Worm (Caenorhabditis elegans) whole organism, L2 larva: ENCODE results near the gene grl-9.

Source experiments
- F13H6.1 ChIP-seq: sonication (generic microtip); optimal IDR thresholded peaks from 2 replicates; lab custom pipeline; 2016; ENCODE audit warnings: missing genetic modification characterization, missing compliant biosample characterization
- R02D3.7 ChIP-seq: fragments of 150-350 bp; optimal IDR thresholded peaks from 2 replicates; lab custom pipeline; 2014; ENCODE audit warnings: missing biosample characterization, missing genetic modification characterization
- Y55F3AM.14 ChIP-seq: fragments of 200-800 bp; sonication (Bioruptor generic); optimal IDR thresholded peaks from 2 replicates; lab custom pipeline; 2018; ENCODE audit warnings: mild to moderate bottlenecking, missing genetic modification characterization, missing compliant biosample characterization
- ZK546.5 ChIP-seq: sonication (generic microtip); optimal IDR thresholded peaks from 2 replicates; lab custom pipeline; 2017; ENCODE audit warnings: missing biosample characterization, missing genetic modification characterization
- alr-1 ChIP-seq: fragments of 150-350 bp; optimal IDR thresholded peaks from 2 replicates; lab custom pipeline; 2014; ENCODE audit warnings: missing biosample characterization, missing genetic modification characterization
- ama-1 ChIP-seq: fragments of 150-350 bp; optimal IDR thresholded peaks from 2 replicates; lab custom pipeline; 2018; ENCODE audit warnings: inconsistent platforms
- ceh-82 ChIP-seq: fragments of 150-350 bp; optimal IDR thresholded peaks from 2 replicates; lab custom pipeline; 2014; ENCODE audit warnings: missing biosample characterization, missing genetic modification characterization
- crh-2 ChIP-seq: sonication (generic microtip); optimal IDR thresholded peaks from 2 replicates; lab custom pipeline; 2017; ENCODE audit warnings: missing biosample characterization, missing genetic modification characterization
- dmd-4 ChIP-seq: sonication (generic microtip); optimal IDR thresholded peaks from 2 replicates; lab custom pipeline; 2017; ENCODE audit warnings: missing biosample characterization, missing genetic modification characterization
- egl-27 ChIP-seq: sonication (generic microtip); optimal IDR thresholded peaks from 3 replicates; lab custom pipeline; 2017; ENCODE audit warnings: missing biosample characterization, missing genetic modification reagents, missing genetic modification characterization
- elt-3 ChIP-seq: sonication (generic microtip); optimal IDR thresholded peaks from 2 replicates; lab custom pipeline; 2017; ENCODE audit warnings: missing biosample characterization, missing genetic modification characterization
- fos-1 ChIP-seq: fragments of 150-350 bp; optimal IDR thresholded peaks from 2 replicates; lab custom pipeline; 2014; ENCODE audit warnings: missing biosample characterization, missing genetic modification characterization
- gmeb-1 ChIP-seq: fragments of 150-350 bp; optimal IDR thresholded peaks from 2 replicates; lab custom pipeline; 2014; ENCODE audit warnings: missing biosample characterization, missing genetic modification characterization
- lin-11 ChIP-seq: fragments of 150-350 bp; sonication (generic microtip); optimal IDR thresholded peaks from 2 replicates; lab custom pipeline; 2014; ENCODE audit warnings: missing biosample characterization, missing genetic modification characterization, inconsistent platforms, mixed read lengths
- lin-13 ChIP-seq: fragments of 150-350 bp; optimal IDR thresholded peaks from 2 replicates; lab custom pipeline; 2014; ENCODE audit warnings: missing biosample characterization, missing genetic modification reagents, missing genetic modification characterization
- lin-39 ChIP-seq: fragments of 150-350 bp; optimal IDR thresholded peaks from 2 replicates; lab custom pipeline; 2014; ENCODE audit warnings: missing biosample characterization, missing genetic modification reagents, missing genetic modification characterization
- lsy-2 ChIP-seq, 2 experiments: fragments of 150-350 bp in 1 of 2; sonication (generic microtip) in 1 of 2; optimal IDR thresholded peaks; 2 replicates each; lab custom pipeline; 2014 to 2017; ENCODE audit warnings: missing biosample characterization in 2 of 2, missing genetic modification characterization in 2 of 2
- mab-5 ChIP-seq: fragments of 150-350 bp; optimal IDR thresholded peaks from 2 replicates; lab custom pipeline; 2014; ENCODE audit warnings: missing biosample characterization, missing genetic modification characterization
- mbf-1 ChIP-seq: sonication (generic microtip); optimal IDR thresholded peaks from 2 replicates; lab custom pipeline; 2017; ENCODE audit warnings: missing biosample characterization, missing genetic modification characterization
- mdl-1 ChIP-seq, 2 experiments: fragments of 150-350 bp in 1 of 2; sonication (generic microtip) in 1 of 2; optimal IDR thresholded peaks; 2 replicates each; lab custom pipeline; 2017; ENCODE audit warnings: missing biosample characterization in 2 of 2, missing genetic modification characterization in 2 of 2
- nhr-10 ChIP-seq: sonication (generic microtip); optimal IDR thresholded peaks from 2 replicates; lab custom pipeline; 2017; ENCODE audit warnings: missing biosample characterization, missing genetic modification characterization
- nhr-12 ChIP-seq: fragments of 150-350 bp; optimal IDR thresholded peaks from 2 replicates; lab custom pipeline; 2014; ENCODE audit warnings: missing biosample characterization, missing genetic modification characterization
- nhr-129 ChIP-seq: fragments of 150-350 bp; optimal IDR thresholded peaks from 2 replicates; lab custom pipeline; 2014; ENCODE audit warnings: missing biosample characterization, missing genetic modification characterization
- nhr-21 ChIP-seq: fragments of 150-350 bp; optimal IDR thresholded peaks from 2 replicates; lab custom pipeline; 2014; ENCODE audit warnings: missing biosample characterization, missing genetic modification characterization
- nhr-237 ChIP-seq: fragments of 150-350 bp; optimal IDR thresholded peaks from 2 replicates; lab custom pipeline; 2014; ENCODE audit warnings: missing biosample characterization, missing genetic modification characterization
- nhr-25 ChIP-seq: fragments of 150-350 bp; sonication (generic microtip); optimal IDR thresholded peaks from 3 replicates; lab custom pipeline; 2014; ENCODE audit warnings: missing biosample characterization, missing genetic modification characterization
- nhr-77 ChIP-seq: fragments of 150-350 bp; optimal IDR thresholded peaks from 2 replicates; lab custom pipeline; 2014; ENCODE audit warnings: missing biosample characterization, missing genetic modification characterization
- peb-1 ChIP-seq: fragments of 150-350 bp; optimal IDR thresholded peaks from 2 replicates; lab custom pipeline; 2014; ENCODE audit warnings: missing biosample characterization, missing genetic modification characterization
- sem-4 ChIP-seq: fragments of 150-350 bp; optimal IDR thresholded peaks from 2 replicates; lab custom pipeline; 2014; ENCODE audit warnings: missing biosample characterization, missing genetic modification reagents, missing genetic modification characterization
- sma-3 ChIP-seq: sonication (generic microtip); optimal IDR thresholded peaks from 2 replicates; lab custom pipeline; 2016; ENCODE audit warnings: missing genetic modification reagents, missing genetic modification characterization, missing compliant biosample characterization
- snpc-4 ChIP-seq: fragments of 150-350 bp; optimal IDR thresholded peaks from 2 replicates; lab custom pipeline; 2014; ENCODE audit warnings: missing biosample characterization, missing genetic modification characterization
- unc-55 ChIP-seq: fragments of 150-350 bp; sonication (generic microtip); optimal IDR thresholded peaks from 3 replicates; lab custom pipeline; 2014; ENCODE audit warnings: missing biosample characterization, missing genetic modification reagents, missing genetic modification characterization
- unc-62 ChIP-seq: fragments of 150-350 bp; optimal IDR thresholded peaks from 2 replicates; lab custom pipeline; 2014; ENCODE audit warnings: missing biosample characterization, missing genetic modification reagents, missing genetic modification characterization
- zag-1 ChIP-seq: fragments of 150-350 bp; optimal IDR thresholded peaks from 2 replicates; lab custom pipeline; 2014; ENCODE audit warnings: missing biosample characterization, missing genetic modification characterization
- ztf-1 ChIP-seq: fragments of 200-800 bp; sonication (Bioruptor generic); conservative IDR thresholded peaks from 2 replicates; pipeline ENCODE4 v1.3.6; 2022; ENCODE audit warnings: missing genetic modification characterization, missing compliant biosample characterization
- ztf-11 ChIP-seq: sonication (generic microtip); optimal IDR thresholded peaks from 2 replicates; lab custom pipeline; 2017; ENCODE audit warnings: missing biosample characterization, missing genetic modification characterization
- ztf-4 ChIP-seq: fragments of 150-350 bp; optimal IDR thresholded peaks from 2 replicates; lab custom pipeline; 2014; ENCODE audit warnings: missing biosample characterization, missing genetic modification characterization

Gene grl-9

ce11 chrV:6697552-6697951, 33.9 kb downstream of the grl-9 start, which contains the start of gene W02F12.2:
TSS of gene W02F12.2 (minus strand) at chrV:6697652.
- TF ChIP-seq zag-1 (tag; lab: Kevin White, UChicago) = no peak
- TF ChIP-seq R02D3.7 (tag; lab: Kevin White, UChicago) = no peak
- no peak for TF ChIP-seq ama-1
- TF ChIP-seq Y55F3AM.14 (GFP tag; lab: Kevin White, UChicago) = no peak
- no peak for TF ChIP-seq unc-55 (GFP tag; lab: Kevin White, UChicago)
- TF ChIP-seq mbf-1 (tag; lab: Kevin White, UChicago) = no peak
- TF ChIP-seq nhr-21 (tag; lab: Kevin White, UChicago) = no peak
- no peak for TF ChIP-seq snpc-4 (tag; lab: Kevin White, UChicago)
- TF ChIP-seq ztf-4 = no peak
- no peak for TF ChIP-seq F13H6.1 (tag; lab: Kevin White, UChicago)
- TF ChIP-seq alr-1 (tag; lab: Kevin White, UChicago) = no peak
- no peak for TF ChIP-seq sma-3 (GFP tag; lab: Kevin White, UChicago)
- no peak for TF ChIP-seq nhr-237 (tag; lab: Kevin White, UChicago)
- no peak for TF ChIP-seq nhr-12 (tag; lab: Kevin White, UChicago)
- TF ChIP-seq peb-1 (tag; lab: Kevin White, UChicago) = no peak
- no peak for TF ChIP-seq nhr-129 (tag; lab: Kevin White, UChicago)
- TF ChIP-seq nhr-77 (tag; lab: Kevin White, UChicago) = no peak
- TF ChIP-seq, all 48 proteins: peak for 0

ce11 chrV:6694668-6695067, 36.8 kb downstream of the grl-9 start, which contains the start of gene W02F12.8:
TSS of gene W02F12.8 (minus strand) at chrV:6694768.
- TF ChIP-seq lin-13 (no peak), unc-62 (GFP tag; lab: Kevin White, UChicago) (no peak), nhr-25 (tag; lab: Kevin White, UChicago) (no peak), nhr-21 (tag; lab: Kevin White, UChicago) (no peak), elt-3 (no peak), nhr-237 (tag; lab: Kevin White, UChicago) (no peak), Y55F3AM.14 (GFP tag; lab: Kevin White, UChicago) (no peak), sem-4 (tag; lab: Kevin White, UChicago) (no peak), nhr-129 (tag; lab: Kevin White, UChicago) (no peak), egl-27 (tag; lab: Kevin White, UChicago) (no peak), dmd-4 (tag; lab: Kevin White, UChicago) (no peak), ZK546.5 (no peak), lsy-2 (tag; optimal IDR thresholded peaks at IDR 0.05; lab: Kevin White, UChicago) (no peak), R02D3.7 (tag; lab: Kevin White, UChicago) (no peak), lin-11 (tag; lab: Kevin White, UChicago) (no peak), ztf-11 (tag; lab: Kevin White, UChicago) (no peak), mbf-1 (tag; lab: Kevin White, UChicago) (no peak), nhr-77 (tag; lab: Kevin White, UChicago) (no peak), nhr-12 (tag; lab: Kevin White, UChicago) (no peak), crh-2 (tag; lab: Kevin White, UChicago) (no peak)

ce11 chrV:6691813-6692351, 39.6 kb downstream of the grl-9 start, which contains the start of gene mtl-1:
TSS of gene mtl-1 (minus strand) at chrV:6691863.
- TF ChIP-seq alr-1 (tag; lab: Kevin White, UChicago) (no peak), nhr-10 (tag; lab: Kevin White, UChicago) (no peak), nhr-237 (tag; lab: Kevin White, UChicago) (no peak), fos-1 (tag; lab: Kevin White, UChicago) (no peak), mdl-1 (tag; optimal IDR thresholded peaks at IDR 0.05; lab: Kevin White, UChicago) (no peak), gmeb-1 (tag; lab: Kevin White, UChicago) (no peak), sma-3 (GFP tag; lab: Kevin White, UChicago) (no peak), ZK546.5 (no peak), ztf-1 (GFP tag; lab: Robert Waterston, UW) (no peak), nhr-129 (tag; lab: Kevin White, UChicago) (no peak), ama-1 (no peak), lin-39 (no peak), sem-4 (tag; lab: Kevin White, UChicago) (no peak), elt-3 (no peak), mab-5 (tag; lab: Kevin White, UChicago) (no peak)
- TF ChIP-seq, all 48 proteins: peak for 0

ce11 chrV:6690075-6690474, 41.4 kb downstream of the grl-9 start:
- TF ChIP-seq mab-5 (tag; lab: Kevin White, UChicago) = no peak
- TF ChIP-seq ceh-82 (tag; lab: Kevin White, UChicago) = no peak
- no peak for TF ChIP-seq unc-55 (GFP tag; lab: Kevin White, UChicago)
- peak; percentile 62 for TF ChIP-seq sma-3 (GFP tag; lab: Kevin White, UChicago)
- TF ChIP-seq nhr-25 (tag; lab: Kevin White, UChicago) = peak; percentile 39
- TF ChIP-seq ZK546.5 = no peak
- TF ChIP-seq, all 48 proteins: peak for 2
